Worm (Caenorhabditis elegans): ENCODE data around the gene F35E12.10.

ce11 chrV:13775529-13775928, 27.0 kb upstream of the F35E12.10 start, which contains the start of gene F53C11.1:
- TF ChIP-seq ztf-11 (tag; optimal IDR thresholded peaks at IDR 0.05) (no peak), fkh-10 (GFP tag; optimal IDR thresholded peaks at IDR 0.05) (no peak), nhr-11 (tag; optimal IDR thresholded peaks at IDR 0.05) (no peak), sox-4 (tag; optimal IDR thresholded peaks at IDR 0.05) (no peak), dpl-1 (GFP tag; optimal IDR thresholded peaks at IDR 0.05) (no peak), nhr-12 (tag; optimal IDR thresholded peaks at IDR 0.05) (no peak), nhr-90 (tag; optimal IDR thresholded peaks at IDR 0.05; ENCODE audit: poor library complexity) (no peak), ama-1 (optimal IDR thresholded peaks at IDR 0.05) (no peak), lin-13 (GFP tag; optimal IDR thresholded peaks at IDR 0.05) (no peak), nhr-76 (tag; optimal IDR thresholded peaks at IDR 0.05) (no peak), efl-3 (GFP tag; optimal IDR thresholded peaks at IDR 0.05) (no peak), swsn-7 (tag; optimal IDR thresholded peaks at IDR 0.05) (no peak), tbx-2 (tag; optimal IDR thresholded peaks at IDR 0.05) (no peak), ces-1 (GFP tag; optimal IDR thresholded peaks at IDR 0.05) (no peak)

All from whole organism, L1 larva.